Fruit fly (Drosophila melanogaster) whole organism, embryonic: ENCODE measurements around the gene CG5790.
A peak's percentile ranks its signal among the peaks of the same experiment; 100 is the strongest.

Experiments used
- Antp ChIP-seq: fragments of 200-800 bp; sonication (Bioruptor generic); optimal IDR thresholded peaks from 3 replicates; lab custom pipeline; 2016; ENCODE audit warnings: missing biosample characterization, missing genetic modification characterization
- Atf-2 ChIP-seq: fragments of 200-800 bp; sonication (Bioruptor generic); optimal IDR thresholded peaks from 2 replicates; lab custom pipeline; 2016; ENCODE audit warnings: missing biosample characterization, missing genetic modification characterization
- CG10209 ChIP-seq: fragments of 200-800 bp; sonication (Bioruptor generic); optimal IDR thresholded peaks from 3 replicates; lab custom pipeline; 2017; ENCODE audit warnings: missing biosample characterization, mild to moderate bottlenecking, missing genetic modification characterization, missing genetic modification reagents
- CG10462 ChIP-seq: fragments of 200-800 bp; sonication (Bioruptor generic); optimal IDR thresholded peaks from 2 replicates; lab custom pipeline; 2016; ENCODE audit warnings: missing biosample characterization, missing genetic modification characterization
- CG11456 ChIP-seq: fragments of 200-800 bp; sonication (Bioruptor generic); IDR thresholded peaks from 3 replicates; pipeline ENCODE4 v1.3.6; 2022; ENCODE audit warnings: missing biosample characterization, missing genetic modification characterization
- CG11560 ChIP-seq: fragments of 200-800 bp; sonication (Bioruptor generic); IDR thresholded peaks from 3 replicates; pipeline ENCODE4 v1.3.6; 2022; ENCODE audit warnings: missing biosample characterization, missing genetic modification characterization
- CG11696 ChIP-seq: fragments of 200-800 bp; sonication (Bioruptor generic); IDR thresholded peaks from 2 replicates; pipeline ENCODE4 v1.3.6; 2022; ENCODE audit warnings: missing biosample characterization, missing genetic modification characterization
- CG12659 ChIP-seq: fragments of 200-800 bp; sonication (Bioruptor generic); optimal IDR thresholded peaks from 3 replicates; lab custom pipeline; 2017; ENCODE audit warnings: mild to moderate bottlenecking, missing biosample characterization, missing genetic modification reagents, missing genetic modification characterization
- CG13775 ChIP-seq: fragments of 200-800 bp; sonication (Bioruptor generic); optimal IDR thresholded peaks from 3 replicates; lab custom pipeline; 2017; ENCODE audit warnings: missing biosample characterization, mild to moderate bottlenecking, missing genetic modification characterization
- CG18011 ChIP-seq: fragments of 200-800 bp; sonication (Bioruptor generic); optimal IDR thresholded peaks from 2 replicates; lab custom pipeline; 2017; ENCODE audit warnings: missing biosample characterization, missing genetic modification characterization, mild to moderate bottlenecking, moderate library complexity, missing genotype
- CG34422 ChIP-seq: fragments of 200-800 bp; sonication (Bioruptor generic); IDR thresholded peaks from 3 replicates; pipeline ENCODE4 v1.3.6; 2022; ENCODE audit warnings: missing biosample characterization, missing genetic modification characterization
- CG6854 ChIP-seq: fragments of 200-800 bp; sonication (Bioruptor generic); optimal IDR thresholded peaks from 3 replicates; lab custom pipeline; 2017; ENCODE audit warnings: missing biosample characterization, mild to moderate bottlenecking, missing genetic modification characterization
- CG8944 ChIP-seq: fragments of 200-800 bp; sonication (Bioruptor generic); optimal IDR thresholded peaks from 3 replicates; lab custom pipeline; 2016; ENCODE audit warnings: missing biosample characterization, missing genetic modification characterization
- D ChIP-seq, 2 experiments: fragments of 200-800 bp in 1 of 2; fragments of >200 bp in 1 of 2; sonication (Bioruptor generic) in 1 of 2; optimal IDR thresholded peaks; 2 replicates in 1 of 2; 3 replicates in 1 of 2; lab custom pipeline; 2017; ENCODE audit warnings: mild to moderate bottlenecking in 1 of 2, missing biosample characterization in 1 of 2, missing genetic modification characterization in 1 of 2, missing genetic modification reagents in 1 of 2
- D19A ChIP-seq: fragments of 200-800 bp; optimal IDR thresholded peaks from 3 replicates; lab custom pipeline; 2019; ENCODE audit warnings: missing biosample characterization, mild to moderate bottlenecking, missing genetic modification characterization, moderate library complexity
- Doc2 ChIP-seq: fragments of 200-800 bp; sonication (Bioruptor generic); IDR thresholded peaks from 2 replicates; pipeline ENCODE4 v1.3.6; 2022; ENCODE audit warnings: missing biosample characterization, missing genetic modification characterization
- Dp ChIP-seq: fragments of 200-800 bp; sonication (Bioruptor generic); optimal IDR thresholded peaks from 2 replicates; lab custom pipeline; 2018; ENCODE audit warnings: missing biosample characterization, mild to moderate bottlenecking, missing genetic modification characterization, moderate library complexity
- Eip74EF ChIP-seq, 2 experiments: fragments of 200-800 bp in 1 of 2; fragments of >200 bp in 1 of 2; sonication (Bioruptor generic) in 1 of 2; optimal IDR thresholded peaks; 2 replicates each; lab custom pipeline; 2017 to 2019; ENCODE audit warnings: missing biosample characterization in 2 of 2, missing genetic modification characterization in 2 of 2, mild to moderate bottlenecking in 1 of 2, moderate library complexity in 1 of 2
- Fer1 ChIP-seq: fragments of 200-800 bp; sonication (Bioruptor generic); optimal IDR thresholded peaks from 2 replicates; lab custom pipeline; 2017; ENCODE audit warnings: missing biosample characterization, mild to moderate bottlenecking, missing genetic modification characterization
- HLH3B ChIP-seq: fragments of 200-800 bp; sonication (Bioruptor generic); IDR thresholded peaks from 2 replicates; pipeline ENCODE4 v1.3.6; 2022; ENCODE audit warnings: missing biosample characterization, missing genetic modification characterization
- Hey ChIP-seq: fragments of 200-800 bp; sonication (Bioruptor generic); optimal IDR thresholded peaks from 3 replicates; lab custom pipeline; 2018; ENCODE audit warnings: missing biosample characterization, mild to moderate bottlenecking, missing genetic modification characterization
- Med ChIP-seq: fragments of 200-800 bp; sonication (Bioruptor generic); peaks from one replicate; lab custom pipeline; 2016; ENCODE audit warnings: missing biosample characterization, missing genetic modification characterization, mild to moderate bottlenecking, inconsistent platforms, moderate library complexity
- Opbp ChIP-seq: fragments of 200-800 bp; sonication (Bioruptor generic); IDR thresholded peaks from 3 replicates; pipeline ENCODE4 v1.3.6; 2022; ENCODE audit warnings: missing biosample characterization, missing genetic modification characterization; ENCODE audit not compliant: partially characterized antibody
- Sin3A ChIP-seq: fragments of >200 bp; optimal IDR thresholded peaks from 2 replicates; lab custom pipeline; 2018
- Usf ChIP-seq: fragments of 200-800 bp; sonication (Bioruptor generic); optimal IDR thresholded peaks from 2 replicates; lab custom pipeline; 2017; ENCODE audit warnings: missing genotype, missing biosample characterization, missing genetic modification characterization
- bowl ChIP-seq: fragments of 200-800 bp; sonication (Bioruptor generic); IDR thresholded peaks from 2 replicates; pipeline ENCODE4 v1.3.6; 2022; ENCODE audit warnings: missing biosample characterization, missing genetic modification characterization
- bsh ChIP-seq, 2 experiments: fragments of 200-800 bp; sonication (Bioruptor generic); optimal IDR thresholded peaks; 2 replicates each; lab custom pipeline; 2017 to 2018; ENCODE audit warnings: mild to moderate bottlenecking in 2 of 2, missing biosample characterization in 2 of 2, missing genetic modification characterization in 2 of 2, moderate library complexity in 1 of 2
- eyg ChIP-seq: fragments of 200-800 bp; sonication (Bioruptor generic); optimal IDR thresholded peaks from 3 replicates; lab custom pipeline; 2016; ENCODE audit warnings: missing biosample characterization, missing genetic modification characterization
- fd102C ChIP-seq: fragments of 200-800 bp; sonication (Bioruptor generic); optimal IDR thresholded peaks from 2 replicates; lab custom pipeline; 2018; ENCODE audit warnings: missing biosample characterization, mild to moderate bottlenecking, missing genetic modification characterization, moderate library complexity
- gcm2 ChIP-seq: fragments of 200-800 bp; sonication (Bioruptor generic); optimal IDR thresholded peaks from 2 replicates; lab custom pipeline; 2016; ENCODE audit warnings: missing biosample characterization, missing genetic modification characterization
- grau ChIP-seq: fragments of 200-800 bp; optimal IDR thresholded peaks from 3 replicates; lab custom pipeline; 2019; ENCODE audit warnings: missing biosample characterization, mild to moderate bottlenecking, missing genetic modification characterization, moderate library complexity
- her ChIP-seq: fragments of 200-800 bp; sonication (Bioruptor generic); optimal IDR thresholded peaks from 2 replicates; lab custom pipeline; 2016; ENCODE audit warnings: missing biosample characterization, missing genetic modification characterization
- ind ChIP-seq: fragments of 200-800 bp; sonication (Bioruptor generic); optimal IDR thresholded peaks from 3 replicates; lab custom pipeline; 2016; ENCODE audit warnings: missing biosample characterization, missing genetic modification characterization
- kah ChIP-seq: fragments of 200-800 bp; sonication (Bioruptor generic); optimal IDR thresholded peaks from 2 replicates; lab custom pipeline; 2018; ENCODE audit warnings: missing biosample characterization, mild to moderate bottlenecking, missing genetic modification characterization
- klu ChIP-seq: fragments of 200-800 bp; sonication (Bioruptor generic); IDR thresholded peaks from 2 replicates; pipeline ENCODE4 v1.3.6; 2022; ENCODE audit warnings: missing biosample characterization, missing genetic modification characterization
- maf-S ChIP-seq: fragments of 200-800 bp; sonication (Bioruptor generic); optimal IDR thresholded peaks from 2 replicates; lab custom pipeline; 2016; ENCODE audit warnings: missing biosample characterization, missing genetic modification characterization
- mld ChIP-seq: fragments of 200-800 bp; sonication (Bioruptor generic); IDR thresholded peaks from 3 replicates; pipeline ENCODE4 v1.3.6; 2022; ENCODE audit warnings: missing biosample characterization, missing genetic modification characterization; ENCODE audit not compliant: partially characterized antibody
- pho ChIP-seq: fragments of 200-800 bp; sonication (Bioruptor generic); optimal IDR thresholded peaks from 2 replicates; lab custom pipeline; 2016; ENCODE audit warnings: missing biosample characterization, missing genetic modification characterization
- phol ChIP-seq: fragments of 200-800 bp; sonication (Bioruptor generic); optimal IDR thresholded peaks from 3 replicates; lab custom pipeline; 2018; ENCODE audit warnings: missing biosample characterization, mild to moderate bottlenecking, missing genetic modification characterization, moderate library complexity
- pnt ChIP-seq: fragments of 200-800 bp; sonication (Bioruptor generic); optimal IDR thresholded peaks from 3 replicates; lab custom pipeline; 2016; ENCODE audit warnings: missing biosample characterization, missing genetic modification characterization
- sc ChIP-seq, 3 experiments: fragments of >200 bp in 2 of 3; fragments of 200-800 bp in 1 of 3; sonication (Bioruptor generic) in 1 of 3; optimal IDR thresholded peaks; 2 replicates in 2 of 3; 3 replicates in 1 of 3; lab custom pipeline; 2017; ENCODE audit warnings: mild to moderate bottlenecking in 1 of 3, missing biosample characterization in 1 of 3, missing genetic modification characterization in 1 of 3, missing genetic modification reagents in 1 of 3
- schlank ChIP-seq: fragments of 200-800 bp; sonication (Bioruptor generic); optimal IDR thresholded peaks from 2 replicates; lab custom pipeline; 2018; ENCODE audit warnings: missing biosample characterization, mild to moderate bottlenecking, missing genetic modification characterization
- sd ChIP-seq: fragments of 200-800 bp; sonication (Bioruptor generic); optimal IDR thresholded peaks from 3 replicates; lab custom pipeline; 2018; ENCODE audit warnings: missing biosample characterization, mild to moderate bottlenecking, missing genetic modification characterization, moderate library complexity
- shn ChIP-seq: fragments of 200-800 bp; sonication (Bioruptor generic); optimal IDR thresholded peaks from 3 replicates; lab custom pipeline; 2016; ENCODE audit warnings: missing biosample characterization, missing genetic modification characterization
- slou ChIP-seq: fragments of 200-800 bp; sonication (Bioruptor generic); optimal IDR thresholded peaks from 3 replicates; lab custom pipeline; 2016; ENCODE audit warnings: missing biosample characterization, missing genetic modification characterization
- stwl ChIP-seq: fragments of 200-800 bp; sonication (Bioruptor generic); optimal IDR thresholded peaks from 3 replicates; lab custom pipeline; 2018; ENCODE audit warnings: missing biosample characterization, mild to moderate bottlenecking, missing genetic modification characterization, moderate library complexity
- tin ChIP-seq: fragments of 200-800 bp; sonication (Bioruptor generic); optimal IDR thresholded peaks from 3 replicates; lab custom pipeline; 2016; ENCODE audit warnings: missing biosample characterization, missing genetic modification characterization
- tna ChIP-seq: fragments of 200-800 bp; sonication (Bioruptor generic); IDR thresholded peaks from 2 replicates; pipeline ENCODE4 v1.3.6; 2022; ENCODE audit warnings: missing biosample characterization, missing genetic modification characterization; ENCODE audit not compliant: partially characterized antibody
- usp ChIP-seq: fragments of >200 bp; optimal IDR thresholded peaks from 2 replicates; lab custom pipeline; 2017; ENCODE audit warnings: missing biosample characterization, missing genetic modification characterization
- wek ChIP-seq: fragments of 200-800 bp; sonication (Bioruptor generic); optimal IDR thresholded peaks from 3 replicates; lab custom pipeline; 2018; ENCODE audit warnings: missing biosample characterization, mild to moderate bottlenecking, missing genetic modification characterization, moderate library complexity

The CG5790 gene

DNA sequence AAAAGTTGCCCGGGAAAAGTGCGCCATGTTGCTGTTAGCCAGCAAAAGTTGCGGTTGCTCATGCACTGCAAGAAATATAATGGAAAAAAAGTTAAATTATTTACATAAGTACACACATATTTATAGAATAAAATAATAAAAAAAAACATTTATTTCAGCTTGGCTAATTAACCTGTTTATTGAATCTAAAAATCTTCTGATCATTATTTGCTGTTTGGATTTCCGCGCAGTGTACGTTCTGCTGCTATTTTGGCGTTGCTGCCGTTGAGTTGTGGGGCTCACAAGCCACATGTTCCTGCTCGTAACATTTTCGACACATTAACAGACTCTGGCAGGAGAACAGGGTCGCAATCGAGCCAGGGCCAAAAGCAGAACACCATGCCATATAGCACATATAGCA lies 15.8 kb downstream of the CG5790 start (continued):
- TF ChIP-seq slou (no peak), gcm2 (GFP tag; lab: Kevin White, UChicago) (no peak), D19A (tag; lab: Kevin White, UChicago) (peak; percentile 31), usp (GFP tag; lab: Kevin White, UChicago) (no peak), sd (tag; lab: Kevin White, UChicago) (no peak), CG12659 (GFP tag; lab: Kevin White, UChicago) (peak; percentile 25), Dp (GFP tag; lab: Kevin White, UChicago) (no peak), Med (GFP tag; lab: Kevin White, UChicago) (no peak), klu (GFP tag; lab: Robert Waterston, UW) (no peak), tna (no peak), CG6854 (GFP tag; lab: Kevin White, UChicago) (no peak), Fer1 (GFP tag; lab: Kevin White, UChicago) (peak; percentile 54), stwl (tag; lab: Kevin White, UChicago) (peak; percentile 32), sc (optimal IDR thresholded peaks at IDR 0.05; lab: Kevin White, UChicago) (no peak), sc (GFP tag; optimal IDR thresholded peaks at IDR 0.05; lab: Kevin White, UChicago) (peak; percentile 68), Eip74EF (GFP tag; optimal IDR thresholded peaks at IDR 0.05; lab: Kevin White, UChicago) (peak in 1 of 2 experiments; percentile 25), CG10462 (GFP tag; lab: Kevin White, UChicago) (peak; percentile 10), Sin3A (lab: Kevin White, UChicago) (no peak), Opbp (no peak), CG13775 (GFP tag; lab: Kevin White, UChicago) (peak; percentile 54), CG34422 (GFP tag; lab: Robert Waterston, UW) (0 out of 3 replicates have a peak, but pooled peaks have one; percentile 20), Atf-2 (no peak), CG8944 (GFP tag; lab: Kevin White, UChicago) (no peak), HLH3B (GFP tag; lab: Robert Waterston, UW) (peak; percentile 70), grau (tag; lab: Kevin White, UChicago) (peak; percentile 65), Usf (GFP tag; lab: Kevin White, UChicago) (no peak), eyg (GFP tag; lab: Kevin White, UChicago) (no peak), shn (no peak), fd102C (GFP tag; lab: Kevin White, UChicago) (no peak), wek (GFP tag; lab: Kevin White, UChicago) (no peak), tin (GFP tag; lab: Kevin White, UChicago) (peak; percentile 34), CG11696 (GFP tag; lab: Robert Waterston, UW) (no peak), CG11560 (tag; lab: Robert Waterston, UW) (no peak), pho (no peak), bsh (GFP tag; optimal IDR thresholded peaks at IDR 0.05; lab: Kevin White, UChicago) (peak; percentile 63 to 86), Hey (tag; lab: Kevin White, UChicago) (no peak), her (GFP tag; lab: Kevin White, UChicago) (no peak), mld (GFP tag; lab: Robert Waterston, UW) (no peak), Doc2 (no peak), Antp (GFP tag; lab: Kevin White, UChicago) (no peak), phol (peak; percentile 81), kah (GFP tag; lab: Kevin White, UChicago) (peak; percentile 1), CG10209 (GFP tag; lab: Kevin White, UChicago) (peak; percentile 64), pnt (GFP tag; lab: Kevin White, UChicago) (no peak), CG11456 (GFP tag; lab: Robert Waterston, UW) (0 out of 3 replicates have a peak, but pooled peaks have one; percentile 31), ind (peak; percentile 51), D (optimal IDR thresholded peaks at IDR 0.05; lab: Kevin White, UChicago) (no peak), D (GFP tag; optimal IDR thresholded peaks at IDR 0.05; lab: Kevin White, UChicago) (peak; percentile 55), schlank (no peak), CG18011 (GFP tag; lab: Kevin White, UChicago) (no peak), bowl (GFP tag; lab: Robert Waterston, UW) (no peak), maf-S (GFP tag; lab: Kevin White, UChicago) (no peak)
